Fruit fly (Drosophila melanogaster) whole organism, prepupa: ENCODE measurements around the gene Mvd.

ENCODE experiments used
- Blimp-1 ChIP-seq: fragments of 200-800 bp; sonication (Bioruptor generic); optimal IDR thresholded peaks from 3 replicates; lab custom pipeline; 2017; ENCODE audit warnings: missing biosample characterization, missing genetic modification characterization, mild to moderate bottlenecking, moderate library complexity, missing genetic modification reagents
- CG10631 ChIP-seq: fragments of 200-800 bp; sonication (Bioruptor generic); optimal IDR thresholded peaks from 2 replicates; lab custom pipeline; 2016; ENCODE audit warnings: missing biosample characterization, missing genetic modification characterization
- CG10669 ChIP-seq: fragments of 200-800 bp; sonication (Bioruptor generic); optimal IDR thresholded peaks from 3 replicates; lab custom pipeline; 2018; ENCODE audit warnings: missing biosample characterization, mild to moderate bottlenecking, missing genetic modification characterization, moderate library complexity
- CG11902 ChIP-seq: fragments of 200-800 bp; sonication (Bioruptor generic); optimal IDR thresholded peaks from 3 replicates; lab custom pipeline; 2016; ENCODE audit warnings: missing biosample characterization, missing genetic modification characterization
- CG15336 ChIP-seq: fragments of 200-800 bp; sonication (Bioruptor generic); IDR thresholded peaks from 2 replicates; pipeline ENCODE4 v1.3.6; 2022; ENCODE audit warnings: missing biosample characterization, missing genetic modification characterization
- CG16779 ChIP-seq: fragments of 200-800 bp; sonication (Bioruptor generic); optimal IDR thresholded peaks from 3 replicates; lab custom pipeline; 2017; ENCODE audit warnings: missing biosample characterization, mild to moderate bottlenecking, missing genetic modification characterization
- CG3032 ChIP-seq: fragments of 200-800 bp; optimal IDR thresholded peaks from 2 replicates; lab custom pipeline; 2019; ENCODE audit warnings: missing biosample characterization, mild to moderate bottlenecking, missing genetic modification characterization, moderate library complexity
- CG31627 ChIP-seq: fragments of 200-800 bp; sonication (Bioruptor generic); optimal IDR thresholded peaks from 3 replicates; lab custom pipeline; 2016; ENCODE audit warnings: missing biosample characterization, missing genetic modification characterization
- CG32006 ChIP-seq: fragments of 200-800 bp; sonication (Bioruptor generic); optimal IDR thresholded peaks from 3 replicates; lab custom pipeline; 2017; ENCODE audit warnings: missing biosample characterization, mild to moderate bottlenecking, missing genetic modification characterization
- CG34406 ChIP-seq: fragments of 200-800 bp; sonication (Bioruptor generic); optimal IDR thresholded peaks from 3 replicates; lab custom pipeline; 2016; ENCODE audit warnings: missing biosample characterization, missing genetic modification characterization
- CG3919 ChIP-seq: fragments of 200-800 bp; sonication (Bioruptor generic); optimal IDR thresholded peaks from 3 replicates; lab custom pipeline; 2016; ENCODE audit warnings: missing biosample characterization, missing genetic modification characterization
- CG4318 ChIP-seq: fragments of 200-800 bp; sonication (Bioruptor generic); optimal IDR thresholded peaks from 3 replicates; lab custom pipeline; 2017; ENCODE audit warnings: missing biosample characterization, mild to moderate bottlenecking, missing genetic modification characterization
- CG6163 ChIP-seq: fragments of 200-800 bp; sonication (Bioruptor generic); IDR thresholded peaks from 3 replicates; pipeline ENCODE4 v1.3.6; 2022; ENCODE audit warnings: missing biosample characterization, missing genetic modification characterization
- CG6276 ChIP-seq: fragments of 200-800 bp; sonication (Bioruptor generic); optimal IDR thresholded peaks from 2 replicates; lab custom pipeline; 2017; ENCODE audit warnings: missing biosample characterization, mild to moderate bottlenecking, missing genetic modification characterization
- CG6792 ChIP-seq: fragments of 200-800 bp; sonication (Bioruptor generic); optimal IDR thresholded peaks from 3 replicates; lab custom pipeline; 2016; ENCODE audit warnings: missing biosample characterization, missing genetic modification characterization
- CG6808 ChIP-seq: fragments of 200-800 bp; sonication (Bioruptor generic); optimal IDR thresholded peaks from 3 replicates; lab custom pipeline; 2017; ENCODE audit warnings: missing biosample characterization, missing genetic modification characterization, mild to moderate bottlenecking, moderate library complexity, missing genetic modification reagents
- CG6854 ChIP-seq: fragments of 200-800 bp; sonication (Bioruptor generic); optimal IDR thresholded peaks from 2 replicates; lab custom pipeline; 2017; ENCODE audit warnings: missing biosample characterization, mild to moderate bottlenecking, missing genetic modification characterization
- CG8119 ChIP-seq: fragments of 200-800 bp; sonication (Bioruptor generic); IDR thresholded peaks from 3 replicates; pipeline ENCODE4 v1.3.6; 2022; ENCODE audit warnings: missing biosample characterization, missing genetic modification characterization
- CG8632 ChIP-seq: fragments of 200-800 bp; sonication (Bioruptor generic); optimal IDR thresholded peaks from 3 replicates; lab custom pipeline; 2016; ENCODE audit warnings: missing biosample characterization, missing genetic modification characterization
- CG9139 ChIP-seq: fragments of 200-800 bp; sonication (Bioruptor generic); optimal IDR thresholded peaks from 3 replicates; lab custom pipeline; 2017; ENCODE audit warnings: missing biosample characterization, mild to moderate bottlenecking, missing genetic modification characterization
- Eip75B ChIP-seq: fragments of 200-800 bp; sonication (Bioruptor generic); optimal IDR thresholded peaks from 3 replicates; lab custom pipeline; 2016; ENCODE audit warnings: missing biosample characterization, missing genetic modification characterization
- Eip78C ChIP-seq: fragments of 200-800 bp; sonication (Bioruptor generic); peaks from one replicate; lab custom pipeline; 2016; ENCODE audit warnings: missing biosample characterization, missing genetic modification characterization
- Eip93F ChIP-seq: fragments of 200-800 bp; sonication (Bioruptor generic); optimal IDR thresholded peaks from 2 replicates; lab custom pipeline; 2016; ENCODE audit warnings: missing biosample characterization, mild to moderate bottlenecking, missing genetic modification characterization
- Ets21C ChIP-seq: fragments of 200-800 bp; sonication (Bioruptor generic); optimal IDR thresholded peaks from 3 replicates; lab custom pipeline; 2016; ENCODE audit warnings: missing biosample characterization, missing genetic modification characterization
- Ets96B ChIP-seq: fragments of 200-800 bp; optimal IDR thresholded peaks from 2 replicates; lab custom pipeline; 2019; ENCODE audit warnings: missing biosample characterization, mild to moderate bottlenecking, missing genetic modification characterization, moderate library complexity
- Hr38 ChIP-seq: sonication (Bioruptor generic); optimal IDR thresholded peaks from 2 replicates; lab custom pipeline; 2016; ENCODE audit warnings: missing biosample characterization, missing genetic modification characterization
- Hr39 ChIP-seq: fragments of 200-800 bp; sonication (Bioruptor generic); optimal IDR thresholded peaks from 2 replicates; lab custom pipeline; 2016; ENCODE audit warnings: missing biosample characterization, missing genetic modification characterization
- Lpt ChIP-seq: fragments of 200-800 bp; sonication (Bioruptor generic); optimal IDR thresholded peaks from 3 replicates; lab custom pipeline; 2016; ENCODE audit warnings: missing biosample characterization, missing genetic modification characterization
- Met ChIP-seq: fragments of 200-800 bp; sonication (Bioruptor generic); optimal IDR thresholded peaks from 3 replicates; lab custom pipeline; 2016; ENCODE audit warnings: missing biosample characterization, missing genetic modification characterization
- OdsH ChIP-seq: fragments of 200-800 bp; sonication (Bioruptor generic); optimal IDR thresholded peaks from 3 replicates; lab custom pipeline; 2016; ENCODE audit warnings: missing biosample characterization, missing genetic modification characterization
- Sox102F ChIP-seq: fragments of 200-800 bp; sonication (Bioruptor generic); optimal IDR thresholded peaks from 2 replicates; lab custom pipeline; 2016; ENCODE audit warnings: missing biosample characterization, mild to moderate bottlenecking, missing genetic modification characterization
- Sox14 ChIP-seq: fragments of 200-800 bp; sonication (Bioruptor generic); optimal IDR thresholded peaks from 3 replicates; lab custom pipeline; 2016; ENCODE audit warnings: missing biosample characterization, missing genetic modification characterization
- achi ChIP-seq: fragments of 200-800 bp; sonication (Bioruptor generic); optimal IDR thresholded peaks from 3 replicates; lab custom pipeline; 2016; ENCODE audit warnings: missing biosample characterization, missing genetic modification characterization
- acj6 ChIP-seq: fragments of 200-800 bp; sonication (Bioruptor generic); optimal IDR thresholded peaks from 3 replicates; lab custom pipeline; 2016; ENCODE audit warnings: missing biosample characterization, missing genetic modification characterization
- cyc ChIP-seq: fragments of 200-800 bp; sonication (Bioruptor generic); optimal IDR thresholded peaks from 3 replicates; lab custom pipeline; 2016; ENCODE audit warnings: missing biosample characterization, missing genetic modification characterization
- dsx ChIP-seq: fragments of 200-800 bp; optimal IDR thresholded peaks from 3 replicates; lab custom pipeline; 2019; ENCODE audit warnings: missing biosample characterization, mild to moderate bottlenecking, missing genetic modification characterization, moderate library complexity; ENCODE audit not compliant: poor library complexity, severe bottlenecking
- eg ChIP-seq: fragments of 200-800 bp; sonication (Bioruptor generic); IDR thresholded peaks from 3 replicates; pipeline ENCODE4 v1.3.6; 2022; ENCODE audit warnings: missing biosample characterization, missing genetic modification characterization
- fd59A ChIP-seq: fragments of 200-800 bp; sonication (Bioruptor generic); optimal IDR thresholded peaks from 2 replicates; lab custom pipeline; 2017; ENCODE audit warnings: missing biosample characterization, mild to moderate bottlenecking, missing genetic modification characterization, missing genetic modification reagents
- fd85E ChIP-seq: fragments of 200-800 bp; sonication (Bioruptor generic); optimal IDR thresholded peaks from 3 replicates; lab custom pipeline; 2016; ENCODE audit warnings: missing biosample characterization, missing genetic modification characterization
- fkh ChIP-seq: fragments of 200-800 bp; sonication (Bioruptor generic); optimal IDR thresholded peaks from 3 replicates; lab custom pipeline; 2017; ENCODE audit warnings: missing biosample characterization, mild to moderate bottlenecking, missing genetic modification characterization, moderate library complexity
- lz ChIP-seq: fragments of 200-800 bp; sonication (Bioruptor generic); optimal IDR thresholded peaks from 3 replicates; lab custom pipeline; 2016; ENCODE audit warnings: missing biosample characterization, missing genetic modification characterization
- pdm3 ChIP-seq: fragments of 200-800 bp; sonication (Bioruptor generic); optimal IDR thresholded peaks from 3 replicates; lab custom pipeline; 2016; ENCODE audit warnings: missing biosample characterization, missing genetic modification characterization
- spab ChIP-seq: fragments of 200-800 bp; sonication (Bioruptor generic); optimal IDR thresholded peaks from 2 replicates; lab custom pipeline; 2017; ENCODE audit warnings: missing biosample characterization, mild to moderate bottlenecking, missing genetic modification characterization, missing genetic modification reagents
- ss ChIP-seq, 2 experiments: fragments of 200-800 bp; sonication (Bioruptor generic); optimal IDR thresholded peaks; 2 replicates in 1 of 2; 3 replicates in 1 of 2; lab custom pipeline; 2017 to 2018; ENCODE audit warnings: mild to moderate bottlenecking in 2 of 2, missing biosample characterization in 2 of 2, missing genetic modification characterization in 2 of 2, moderate library complexity in 1 of 2
- svp ChIP-seq: fragments of 200-800 bp; sonication (Bioruptor generic); peaks from one replicate; lab custom pipeline; 2016; ENCODE audit warnings: missing biosample characterization, missing genetic modification characterization
- vri ChIP-seq: fragments of 200-800 bp; sonication (Bioruptor generic); optimal IDR thresholded peaks from 3 replicates; lab custom pipeline; 2016; ENCODE audit warnings: missing biosample characterization, mild to moderate bottlenecking, missing genetic modification characterization

The Mvd gene

dm6 chrX:15731968-15732367 lies 17.0 kb upstream of the Mvd start, which contains the start of gene CG8191:
TSS of gene CG8191 (plus strand) at chrX:15732178.
- no peak for TF ChIP-seq CG32006 (GFP tag; lab: Kevin White, UChicago)
- TF ChIP-seq Eip78C (GFP tag; lab: Kevin White, UChicago), result no peak
- TF ChIP-seq dsx (GFP tag; lab: Kevin White, UChicago), result no peak
- TF ChIP-seq Eip75B (GFP tag; lab: Kevin White, UChicago), result no peak
- TF ChIP-seq CG3032, result no peak
- TF ChIP-seq CG31627 (GFP tag; lab: Kevin White, UChicago), result no peak
- TF ChIP-seq Lpt, result no peak
- no peak for TF ChIP-seq Sox102F (GFP tag; lab: Kevin White, UChicago)
- TF ChIP-seq Eip93F, result no peak
- no peak for TF ChIP-seq CG4318 (GFP tag; lab: Kevin White, UChicago)
- TF ChIP-seq Hr38 (GFP tag; lab: Kevin White, UChicago), result no peak
- TF ChIP-seq eg (GFP tag; lab: Robert Waterston, UW), result no peak
- TF ChIP-seq CG16779 (tag; lab: Kevin White, UChicago), result no peak
- TF ChIP-seq lz (GFP tag; lab: Kevin White, UChicago), result no peak
- TF ChIP-seq CG8119 (GFP tag; lab: Robert Waterston, UW), result no peak
- TF ChIP-seq pdm3 (GFP tag; lab: Kevin White, UChicago), result no peak
- no peak for TF ChIP-seq CG8632
- TF ChIP-seq, all 60 proteins: peak for 0

DNA sequence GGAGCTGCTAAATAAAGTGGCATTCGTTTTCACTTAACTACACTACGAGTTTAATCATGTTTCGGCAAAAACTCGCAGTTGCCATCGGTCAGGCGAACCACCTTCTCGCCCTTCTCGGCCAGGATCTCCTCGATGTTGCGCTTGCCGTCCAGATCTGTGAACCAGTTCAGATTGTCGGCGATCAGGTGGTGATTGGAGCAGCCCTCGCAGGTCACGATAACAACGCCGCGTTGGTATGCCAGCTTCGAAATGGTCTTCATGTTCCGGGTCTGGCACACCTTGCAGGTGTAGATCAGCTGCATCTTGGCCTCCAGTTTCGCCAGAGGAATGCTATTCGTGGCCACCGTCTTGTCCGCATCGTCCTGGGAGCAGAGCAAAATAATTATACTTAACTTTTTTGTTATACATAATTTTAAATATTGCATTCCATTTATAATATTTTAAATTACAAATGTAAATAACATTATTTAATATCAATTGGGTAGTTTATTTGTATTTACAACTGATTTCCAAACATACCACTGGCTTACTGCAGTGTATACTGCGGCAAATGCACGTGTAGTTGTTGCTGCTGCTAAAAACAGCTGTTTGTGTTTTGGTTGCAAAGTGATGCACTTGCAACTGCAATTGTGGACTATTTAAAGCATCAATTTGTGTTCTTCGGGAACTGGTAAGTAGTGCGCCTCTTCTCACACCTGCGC lies 15.6 kb upstream of the Mvd start:
- TF ChIP-seq fkh (GFP tag; lab: Kevin White, UChicago) (no peak), CG10669 (no peak), CG8119 (GFP tag; lab: Robert Waterston, UW) (peak; percentile 26; the same call in 1 of the 3 replicates), Eip78C (GFP tag; lab: Kevin White, UChicago) (peak; percentile 32), CG6808 (no peak), ss (GFP tag; optimal IDR thresholded peaks at IDR 0.05; lab: Kevin White, UChicago) (no peak), CG15336 (GFP tag; lab: Robert Waterston, UW) (peak; percentile 60), Hr38 (GFP tag; lab: Kevin White, UChicago) (no peak), Met (GFP tag; lab: Kevin White, UChicago) (no peak), eg (GFP tag; lab: Robert Waterston, UW) (peak; percentile 72), CG34406 (GFP tag; lab: Kevin White, UChicago) (no peak), CG6163 (peak; percentile 47; the same call in 1 of the 3 replicates), CG4318 (GFP tag; lab: Kevin White, UChicago) (no peak), Ets96B (no peak), CG10631 (GFP tag; lab: Kevin White, UChicago) (no peak), acj6 (GFP tag; lab: Kevin White, UChicago) (no peak), achi (no peak), CG31627 (GFP tag; lab: Kevin White, UChicago) (no peak)

DNA sequence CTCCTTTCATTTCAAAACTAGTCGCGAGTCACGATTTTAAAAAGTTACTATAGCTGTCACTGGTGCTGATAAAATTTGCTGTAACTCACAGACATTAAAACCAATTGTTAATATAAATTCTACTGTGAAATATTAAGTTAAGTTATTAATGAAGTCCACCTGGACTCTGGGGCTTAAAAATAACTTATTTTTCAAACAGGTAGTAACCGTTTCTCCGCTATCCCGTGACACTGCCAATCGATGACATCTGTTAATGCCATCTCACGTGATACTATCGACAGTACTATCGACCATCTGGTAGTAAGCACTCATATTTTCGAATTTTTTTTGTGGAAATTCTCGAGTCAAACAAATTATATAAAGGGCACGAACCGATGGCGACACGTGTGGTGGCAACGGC lies 15.0 kb upstream of the Mvd start, which contains the start of the genes CG12379 and MagR:
CG12379 (minus strand) TSS at position 2 of the 400 bp plus-strand sequence.
MagR (plus strand) TSS at position 276 of the 400 bp plus-strand sequence.
- TF ChIP-seq CG6854 (no peak), fd59A (GFP tag; lab: Kevin White, UChicago) (peak; percentile 33), Ets21C (peak; percentile 45), svp (GFP tag; lab: Kevin White, UChicago) (peak; percentile 84), OdsH (GFP tag; lab: Kevin White, UChicago) (peak; percentile 37), fd85E (GFP tag; lab: Kevin White, UChicago) (no peak), CG9139 (GFP tag; lab: Kevin White, UChicago) (no peak), Eip78C (GFP tag; lab: Kevin White, UChicago) (peak; percentile 77), CG6792 (GFP tag; lab: Kevin White, UChicago) (no peak), vri (no peak), Hr39 (GFP tag; lab: Kevin White, UChicago) (peak; percentile 66), CG10669 (no peak), Eip93F (no peak), Sox102F (GFP tag; lab: Kevin White, UChicago) (no peak), CG6163 (no peak), CG8632 (no peak), fkh (GFP tag; lab: Kevin White, UChicago) (no peak), CG32006 (GFP tag; lab: Kevin White, UChicago) (peak; percentile 29), CG11902 (peak; percentile 27), CG6276 (GFP tag; lab: Kevin White, UChicago) (no peak), CG4318 (GFP tag; lab: Kevin White, UChicago) (no peak), lz (GFP tag; lab: Kevin White, UChicago) (peak; percentile 70), Blimp-1 (GFP tag; lab: Kevin White, UChicago) (no peak), Met (GFP tag; lab: Kevin White, UChicago) (peak; percentile 64), spab (GFP tag; lab: Kevin White, UChicago) (no peak), CG3919 (GFP tag; lab: Kevin White, UChicago) (no peak), Sox14 (GFP tag; lab: Kevin White, UChicago) (peak; percentile 18), cyc (GFP tag; lab: Kevin White, UChicago) (peak; percentile 64)
